Fruit fly (Drosophila melanogaster): ENCODE data around the gene SmydA-9.

DNA sequence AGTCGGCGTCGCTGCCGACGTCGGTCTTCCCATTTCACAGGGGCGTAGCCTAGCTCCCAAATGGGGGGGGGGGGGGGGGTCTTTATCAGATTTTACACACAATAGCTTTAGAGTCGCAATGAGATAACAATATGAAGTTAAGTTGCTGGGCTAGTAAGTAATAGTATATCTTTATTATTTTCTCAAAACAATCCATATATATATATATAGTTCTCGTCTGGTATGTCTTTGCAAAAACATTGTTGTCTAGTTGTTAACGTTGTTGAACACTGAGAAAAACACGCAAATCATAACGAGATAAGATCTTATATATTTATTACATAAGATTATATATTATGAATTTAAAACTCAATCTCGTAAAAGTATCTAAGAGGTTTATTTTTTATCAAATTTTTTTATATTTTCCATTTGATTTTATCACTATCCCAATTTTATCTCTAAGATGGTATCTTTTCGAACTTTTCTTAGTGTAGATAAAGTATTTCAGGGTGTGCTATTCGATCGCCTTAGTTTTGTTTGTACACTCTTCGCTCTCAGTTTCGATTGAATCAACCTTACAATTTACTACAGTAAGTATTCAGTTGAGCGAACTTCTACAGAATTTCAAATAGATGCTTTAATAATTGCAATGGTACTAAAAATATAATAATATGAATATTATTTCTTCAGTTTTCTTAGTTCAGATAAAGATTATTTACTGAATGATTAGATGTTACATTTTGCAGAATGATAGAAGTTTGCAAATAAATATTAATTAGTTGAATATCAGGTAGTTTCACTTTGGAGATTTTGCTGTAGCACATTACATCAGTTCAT, 8.6 kb downstream of the SmydA-9 start:
- peak; percentile 62 for TF ChIP-seq bab1 (GFP tag; optimal IDR thresholded peaks at IDR 0.05)
- no peak for TF ChIP-seq kay (GFP tag; ENCODE audit: borderline replicate concordance)
- no peak for TF ChIP-seq cnc (optimal IDR thresholded peaks at IDR 0.05)
- peak; percentile 80 for TF ChIP-seq tj (GFP tag; optimal IDR thresholded peaks at IDR 0.05)
- peak; percentile 45 for TF ChIP-seq ovo (GFP tag; optimal IDR thresholded peaks at IDR 0.05)

Data from whole organism, adult.